Fruit fly (Drosophila melanogaster): ENCODE results near the gene CG10559.

CG10559 gene

DNA sequence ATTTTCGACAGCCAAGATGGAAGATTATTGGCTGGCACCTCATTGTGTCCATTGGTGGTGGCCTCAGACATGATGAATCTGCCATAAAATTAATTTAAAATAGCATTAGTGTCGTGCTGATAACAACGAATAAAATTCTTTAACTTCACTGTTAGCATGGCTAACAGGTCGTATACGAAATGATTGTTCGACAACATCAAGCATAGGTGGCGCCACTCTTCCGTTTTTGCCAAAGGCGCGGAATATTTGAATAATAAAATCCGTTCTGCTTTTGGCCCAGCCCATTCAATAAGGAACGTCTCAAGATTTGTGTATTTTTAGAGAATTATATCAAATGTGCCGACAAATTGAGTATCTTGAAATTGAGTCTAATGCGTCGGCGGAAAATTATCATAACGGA, 3.3 kb downstream of the CG10559 start:
- TF ChIP-seq Ets98B (GFP tag; IDR thresholded peaks at IDR 0.05) (no peak), CG17806 (tag; optimal IDR thresholded peaks at IDR 0.05) (no peak), EcR (GFP tag; optimal IDR thresholded peaks at IDR 0.05) (no peak), Pif1A (GFP tag; optimal IDR thresholded peaks at IDR 0.05) (no peak), CG14655 (GFP tag; optimal IDR thresholded peaks at IDR 0.05) (no peak), CG15710 (tag; optimal IDR thresholded peaks at IDR 0.05) (no peak), fd96Ca (GFP tag; IDR thresholded peaks at IDR 0.05) (no peak), CG12605 (GFP tag; IDR thresholded peaks at IDR 0.05) (no peak), CG32121 (GFP tag; IDR thresholded peaks at IDR 0.05) (no peak), Snoo (tag; optimal IDR thresholded peaks at IDR 0.05) (no peak), Pif1B (GFP tag; optimal IDR thresholded peaks at IDR 0.05) (no peak), rn (GFP tag; IDR thresholded peaks at IDR 0.05) (no peak), CG9948 (tag; optimal IDR thresholded peaks at IDR 0.05) (no peak), gl (tag; optimal IDR thresholded peaks at IDR 0.05) (no peak), CG8159 (tag; optimal IDR thresholded peaks at IDR 0.05) (no peak), CG4496 (GFP tag; IDR thresholded peaks at IDR 0.05) (no peak), CG8301 (tag; optimal IDR thresholded peaks at IDR 0.05) (no peak), D1 (tag; optimal IDR thresholded peaks at IDR 0.05) (no peak), CG10348 (GFP tag; IDR thresholded peaks at IDR 0.05) (no peak), CG34367 (tag; optimal IDR thresholded peaks at IDR 0.05) (no peak)

DNA sequence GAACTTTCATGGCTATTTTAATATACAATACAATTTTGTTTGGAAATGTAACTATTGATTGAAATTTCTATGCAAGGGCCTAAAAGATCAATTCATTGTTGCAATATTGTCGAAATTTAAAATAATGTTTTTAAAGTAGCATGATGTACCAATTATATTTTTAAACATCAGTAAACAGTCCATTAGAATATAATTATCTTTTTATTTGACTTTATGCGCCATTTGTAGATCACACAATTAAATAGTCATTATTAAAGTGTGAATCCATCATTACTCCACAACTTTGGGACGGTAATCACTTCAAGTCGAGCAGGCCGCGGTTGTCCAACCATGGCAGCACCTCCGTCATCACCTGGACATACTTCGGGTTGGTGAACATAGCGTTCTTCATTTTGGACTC, 5.1 kb downstream of the CG10559 start, which contains the start of gene CG31099:
TSS of gene CG31099 (minus strand) at position 101 of the 400 bp plus-strand sequence.
- TF ChIP-seq CG15710 (tag; optimal IDR thresholded peaks at IDR 0.05), result no peak
- TF ChIP-seq CG14655 (GFP tag; optimal IDR thresholded peaks at IDR 0.05), result no peak
- TF ChIP-seq Pif1B (GFP tag; optimal IDR thresholded peaks at IDR 0.05), result no peak
- no peak for TF ChIP-seq rn (GFP tag; IDR thresholded peaks at IDR 0.05)
- no peak for TF ChIP-seq CG8301 (tag; optimal IDR thresholded peaks at IDR 0.05)
- TF ChIP-seq CG8159 (tag; optimal IDR thresholded peaks at IDR 0.05), result no peak
- TF ChIP-seq CG17806 (tag; optimal IDR thresholded peaks at IDR 0.05), result no peak
- no peak for TF ChIP-seq CG4496 (GFP tag; IDR thresholded peaks at IDR 0.05)
- TF ChIP-seq fd96Ca (GFP tag; IDR thresholded peaks at IDR 0.05), result no peak
- TF ChIP-seq CG34367 (tag; optimal IDR thresholded peaks at IDR 0.05), result no peak
- no peak for TF ChIP-seq CG9948 (tag; optimal IDR thresholded peaks at IDR 0.05)

DNA sequence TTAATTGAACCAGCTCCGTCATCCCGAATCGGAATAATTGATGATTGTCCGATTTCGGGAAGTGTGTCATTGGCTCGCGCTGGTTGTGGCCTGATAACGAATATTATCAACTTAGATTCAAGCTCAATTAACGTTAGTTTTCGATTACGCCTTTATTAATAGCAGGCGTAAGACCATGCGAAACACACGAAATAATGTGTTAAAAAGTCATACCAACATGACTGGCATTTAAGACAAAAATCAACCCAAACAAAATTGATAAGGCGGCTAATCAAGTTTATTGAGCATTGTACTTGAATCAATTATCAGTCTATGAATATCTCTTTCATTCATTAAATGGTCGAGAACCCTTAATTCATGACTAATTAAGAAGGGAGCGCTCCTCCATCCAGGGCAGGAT, 6.7 kb downstream of the CG10559 start:
- TF ChIP-seq D1 (tag; optimal IDR thresholded peaks at IDR 0.05) (no peak), CG14655 (GFP tag; optimal IDR thresholded peaks at IDR 0.05) (no peak)

DNA sequence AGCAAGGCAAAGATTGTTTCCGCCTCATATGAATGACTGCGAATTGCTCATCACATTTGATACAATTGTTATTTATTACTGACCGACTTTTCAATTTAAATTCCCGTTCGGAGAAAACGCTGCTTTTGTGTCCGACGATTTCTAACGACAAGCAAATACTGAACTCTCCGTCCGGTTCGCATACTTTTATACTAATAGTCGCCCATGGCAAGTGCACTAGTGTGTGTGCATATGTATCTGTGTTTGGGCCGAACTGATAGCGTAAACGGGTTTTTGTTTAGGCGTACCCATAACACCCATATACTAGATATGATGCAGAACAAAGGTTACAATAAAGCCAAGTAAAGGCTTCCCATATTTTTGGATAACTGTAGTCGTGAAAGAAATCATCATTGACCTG, 7.7 kb downstream of the CG10559 start, which contains the start of gene CG10550:
TSS of gene CG10550 (minus strand) at position 164 of the 400 bp plus-strand sequence.
- TF ChIP-seq Pif1B (GFP tag; optimal IDR thresholded peaks at IDR 0.05), result no peak
- no peak for TF ChIP-seq Pif1A (GFP tag; optimal IDR thresholded peaks at IDR 0.05)
- no peak for TF ChIP-seq CG8301 (tag; optimal IDR thresholded peaks at IDR 0.05)
- TF ChIP-seq rn (GFP tag; IDR thresholded peaks at IDR 0.05), result no peak
- no peak for TF ChIP-seq CG34367 (tag; optimal IDR thresholded peaks at IDR 0.05)
- TF ChIP-seq Snoo (tag; optimal IDR thresholded peaks at IDR 0.05), result no peak
- TF ChIP-seq CG14655 (GFP tag; optimal IDR thresholded peaks at IDR 0.05), result no peak
- TF ChIP-seq CG8159 (tag; optimal IDR thresholded peaks at IDR 0.05), result no peak
- TF ChIP-seq CG10348 (GFP tag; IDR thresholded peaks at IDR 0.05), result no peak

DNA sequence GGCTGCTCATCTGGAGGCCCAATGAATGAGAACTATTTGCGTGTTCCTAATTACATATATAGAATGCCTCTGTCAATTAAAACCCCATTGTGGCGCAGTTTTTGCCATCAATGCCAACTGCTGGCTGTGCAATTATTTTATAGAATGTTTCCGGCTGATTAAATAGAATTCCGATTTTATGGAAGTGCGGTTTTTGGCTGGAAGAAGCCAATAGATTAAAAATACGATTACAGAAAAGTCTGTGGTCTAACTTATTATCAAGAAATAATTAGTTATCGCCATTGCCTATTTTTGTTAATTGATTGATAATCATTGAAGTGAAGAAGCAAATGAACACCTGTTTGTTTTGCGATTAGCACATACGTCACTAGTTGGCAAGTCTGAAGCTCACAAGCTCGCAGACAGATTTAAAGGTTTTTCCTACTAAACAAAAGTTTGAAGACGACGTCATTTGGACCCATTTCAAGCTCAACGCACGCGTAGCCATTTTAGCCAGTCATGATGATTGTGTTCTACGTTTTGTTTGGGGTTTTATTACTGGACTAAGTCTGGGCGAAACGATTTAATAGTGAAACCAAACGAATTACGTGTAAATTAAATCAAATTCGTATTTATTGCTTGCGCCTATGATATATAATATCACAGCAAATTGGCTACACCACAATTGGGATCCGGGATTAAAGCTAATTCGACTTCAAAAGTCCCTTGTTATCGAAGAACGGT, 9.9 kb downstream of the CG10559 start:
- TF ChIP-seq CG34367 (tag; optimal IDR thresholded peaks at IDR 0.05) (no peak), CG12605 (GFP tag; IDR thresholded peaks at IDR 0.05) (no peak), rn (GFP tag; IDR thresholded peaks at IDR 0.05) (no peak), CG14655 (GFP tag; optimal IDR thresholded peaks at IDR 0.05) (no peak), EcR (GFP tag; optimal IDR thresholded peaks at IDR 0.05) (no peak), Pif1A (GFP tag; optimal IDR thresholded peaks at IDR 0.05) (no peak), CG8159 (tag; optimal IDR thresholded peaks at IDR 0.05) (no peak), Snoo (tag; optimal IDR thresholded peaks at IDR 0.05) (no peak), CG4496 (GFP tag; IDR thresholded peaks at IDR 0.05) (no peak), CG15710 (tag; optimal IDR thresholded peaks at IDR 0.05) (no peak)

DNA sequence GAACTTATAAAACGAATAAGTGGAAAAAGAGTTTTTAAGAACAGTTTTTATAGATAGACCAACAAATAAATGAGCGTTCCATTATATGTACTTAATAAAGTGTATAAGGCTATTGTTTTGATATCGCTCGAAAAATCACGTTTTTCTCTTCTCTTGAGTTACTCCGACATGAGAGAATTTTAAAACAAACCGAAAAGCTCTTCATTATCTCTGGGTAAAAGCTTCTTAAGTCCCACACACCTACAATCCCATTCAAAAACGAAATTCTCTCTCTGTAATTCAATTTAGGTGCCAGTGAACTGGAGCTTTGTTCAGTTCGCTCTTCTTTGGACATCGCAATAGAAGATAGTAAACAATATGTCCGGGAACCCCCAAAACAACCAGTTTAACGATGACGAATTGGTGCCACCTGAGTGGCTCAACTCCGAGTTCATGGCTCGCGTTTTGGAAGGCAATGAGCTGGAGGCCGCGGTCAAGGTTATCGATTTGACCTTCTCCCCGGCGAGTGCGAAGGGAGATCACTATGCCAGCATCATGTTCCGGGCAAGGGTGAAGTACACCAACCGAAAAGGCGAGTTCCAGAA, 12.0 kb downstream of the CG10559 start, which contains the start of gene CG31436:
TSS of gene CG31436 (plus strand) at position 281 of the 584 bp plus-strand sequence.
- TF ChIP-seq CG32121 (GFP tag; IDR thresholded peaks at IDR 0.05) (no peak), CG14655 (GFP tag; optimal IDR thresholded peaks at IDR 0.05) (no peak), CG8159 (tag; optimal IDR thresholded peaks at IDR 0.05) (no peak), Snoo (tag; optimal IDR thresholded peaks at IDR 0.05) (no peak), CG9948 (tag; optimal IDR thresholded peaks at IDR 0.05) (no peak), EcR (GFP tag; optimal IDR thresholded peaks at IDR 0.05) (peak; percentile 74), CG13204 (GFP tag; optimal IDR thresholded peaks at IDR 0.05) (no peak), Ets98B (GFP tag; IDR thresholded peaks at IDR 0.05) (no peak)

All from whole organism, pupa.